Worm (Caenorhabditis elegans): Measurements from ENCODE around the gene tps-1.

The tps-1 gene

DNA sequence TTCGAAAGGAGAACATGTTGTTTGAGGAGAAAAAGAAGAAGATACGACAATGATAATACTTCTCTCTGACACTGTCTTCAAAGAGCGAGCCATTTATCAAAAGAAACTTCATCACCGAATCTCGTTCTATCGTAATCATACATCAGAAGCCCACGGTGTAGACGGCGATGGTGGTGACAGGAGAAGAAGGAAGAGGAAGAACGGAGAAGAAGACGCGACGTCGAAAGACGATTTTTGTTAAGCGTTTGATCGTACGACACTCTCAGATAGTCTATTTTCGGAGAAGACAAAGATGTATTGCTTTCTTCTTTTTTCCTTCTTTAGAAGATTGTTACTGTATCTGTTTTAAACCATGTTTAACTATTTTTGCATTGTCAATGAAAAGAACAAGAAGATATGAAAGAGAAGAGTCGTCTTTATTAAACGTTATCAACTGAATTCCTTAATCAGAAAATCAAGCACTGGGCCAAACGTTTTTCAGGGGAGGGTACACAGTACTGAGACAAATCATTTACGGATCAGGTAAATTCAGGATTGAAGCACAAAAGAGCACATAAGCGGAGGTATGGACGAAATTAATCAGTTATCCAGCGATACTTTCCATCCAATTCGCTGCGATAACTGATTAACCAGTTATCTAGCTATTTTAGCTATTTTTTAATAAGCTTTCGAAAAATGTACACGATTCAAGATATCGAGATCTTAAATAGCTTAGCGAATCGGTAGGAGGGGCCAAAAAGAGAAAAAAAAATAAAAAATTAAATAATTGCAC is 54.3 kb downstream of the tps-1 start (continued):
- TF ChIP-seq snpc-4 (tag; optimal IDR thresholded peaks at IDR 0.05) (no peak), ets-5 (GFP tag; IDR thresholded peaks at IDR 0.05) (0 out of 2 replicates have a peak, but pooled peaks have one; percentile 7), lin-39 (tag; optimal IDR thresholded peaks at IDR 0.05) (no peak), nhr-47 (tag; optimal IDR thresholded peaks at IDR 0.05) (peak; percentile 28), lin-35 (GFP tag; optimal IDR thresholded peaks at IDR 0.05) (peak in 1 of 2 experiments; percentile 47), sptf-1 (tag; optimal IDR thresholded peaks at IDR 0.05) (no peak), mef-2 (tag; optimal IDR thresholded peaks at IDR 0.05) (no peak), ceh-90 (tag; optimal IDR thresholded peaks at IDR 0.05) (no peak), mab-9 (GFP tag; IDR thresholded peaks at IDR 0.05) (no peak), jun-1 (tag; optimal IDR thresholded peaks at IDR 0.05) (peak; percentile 26), efl-1 (optimal IDR thresholded peaks at IDR 0.05) (no peak), efl-1 (GFP tag; optimal IDR thresholded peaks at IDR 0.05 in 1 of 2) (peak in 1 of 2 experiments; percentile 85), swsn-7 (tag; optimal IDR thresholded peaks at IDR 0.05) (no peak), vab-15 (tag; optimal IDR thresholded peaks at IDR 0.05) (no peak)

DNA sequence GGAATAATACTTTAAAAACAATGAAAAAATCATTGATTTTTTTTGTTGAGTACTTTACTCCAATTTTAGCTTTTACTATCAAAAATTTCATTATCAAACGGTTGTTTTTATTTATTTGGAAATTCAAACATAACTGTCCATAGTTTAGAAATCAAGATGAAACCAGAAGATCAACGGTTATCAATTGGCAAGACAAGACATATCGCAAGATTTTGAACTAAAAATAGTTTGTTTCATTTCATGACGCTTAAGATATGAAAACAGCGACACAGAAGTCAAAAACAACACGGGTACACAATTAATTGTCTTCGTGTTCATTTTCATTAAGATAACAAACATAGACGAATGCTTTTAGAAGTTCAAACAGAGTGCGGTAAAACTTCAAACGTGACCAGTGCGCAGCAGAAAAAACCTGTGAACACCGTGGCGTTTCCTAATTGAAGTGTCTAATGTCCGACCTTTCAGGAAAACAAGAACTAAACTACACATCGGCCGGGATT is 56.8 kb downstream of the tps-1 start:
- TF ChIP-seq nhr-71 (tag; optimal IDR thresholded peaks at IDR 0.05) = peak; percentile 14
- TF ChIP-seq unc-130 (tag; optimal IDR thresholded peaks at IDR 0.05) = no peak
- no peak for TF ChIP-seq nhr-77 (tag; optimal IDR thresholded peaks at IDR 0.05)
- no peak for TF ChIP-seq nhr-90 (tag; optimal IDR thresholded peaks at IDR 0.05; ENCODE audit: poor library complexity)
- TF ChIP-seq fos-1 (tag; optimal IDR thresholded peaks at IDR 0.05) = no peak
- no peak for TF ChIP-seq tbx-2 (tag; optimal IDR thresholded peaks at IDR 0.05)
- TF ChIP-seq nhr-85 (tag) = peak; percentile 54
- TF ChIP-seq lin-14 (GFP tag; optimal IDR thresholded peaks at IDR 0.05) = peak; percentile 8
- TF ChIP-seq elt-3 (tag; optimal IDR thresholded peaks at IDR 0.05) = peak in 1 of 6 experiments; percentile 51
- no peak for TF ChIP-seq skn-1 (tag; optimal IDR thresholded peaks at IDR 0.05)
- no peak for TF ChIP-seq tlp-1 (tag; optimal IDR thresholded peaks at IDR 0.05)
- no peak for TF ChIP-seq egl-13 (tag; optimal IDR thresholded peaks at IDR 0.05)
- TF ChIP-seq F16B12.6 (tag; optimal IDR thresholded peaks at IDR 0.05) = no peak
- no peak for TF ChIP-seq C34B4.2 (tag; optimal IDR thresholded peaks at IDR 0.05)
- TF ChIP-seq nhr-84 (tag; optimal IDR thresholded peaks at IDR 0.05) = no peak
- TF ChIP-seq ceh-88 (GFP tag; IDR thresholded peaks at IDR 0.05) = no peak
- TF ChIP-seq aha-1 (tag; optimal IDR thresholded peaks at IDR 0.05) = no peak
- no peak for TF ChIP-seq irx-1 (tag; optimal IDR thresholded peaks at IDR 0.05)
- no peak for TF ChIP-seq efl-1 (optimal IDR thresholded peaks at IDR 0.05)
- peak in 1 of 2 experiments; percentile 68 for TF ChIP-seq efl-1 (GFP tag; optimal IDR thresholded peaks at IDR 0.05 in 1 of 2)
- TF ChIP-seq aly-2 (tag; optimal IDR thresholded peaks at IDR 0.05) = no peak
- no peak for TF ChIP-seq ceh-90 (tag; optimal IDR thresholded peaks at IDR 0.05)
- TF ChIP-seq egl-27 (tag; optimal IDR thresholded peaks at IDR 0.05) = no peak

Data from whole organism, L1 larva.